Worm (Caenorhabditis elegans): ENCODE data around the gene Y62H9A.11.

DNA sequence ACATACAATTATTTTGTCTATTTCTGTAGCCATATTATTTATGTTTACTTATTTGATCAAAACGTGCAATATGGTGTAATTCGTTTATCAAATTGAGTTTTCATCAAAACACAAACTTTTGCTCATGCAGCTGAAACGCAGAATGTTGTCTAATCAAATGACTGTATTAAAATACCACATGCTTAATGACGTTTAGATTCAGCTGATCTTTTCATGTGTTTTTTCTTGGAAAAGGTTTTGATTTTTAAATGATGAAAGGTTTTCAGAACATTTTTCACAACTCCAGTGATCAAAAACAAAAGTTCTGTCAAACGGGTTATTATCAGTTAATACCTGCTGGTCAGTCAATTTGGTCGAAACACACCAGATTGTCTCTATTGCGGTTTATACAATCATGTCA, 31.9 kb downstream of the Y62H9A.11 start, which contains the start of gene Y62H9A.1:
- TF ChIP-seq ZK546.5 (tag; optimal IDR thresholded peaks at IDR 0.05) (no peak), gmeb-1 (tag; optimal IDR thresholded peaks at IDR 0.05) (no peak), sma-9 (GFP tag; optimal IDR thresholded peaks at IDR 0.05) (no peak), sma-9 (tag; optimal IDR thresholded peaks at IDR 0.05) (no peak), lin-39 (tag; optimal IDR thresholded peaks at IDR 0.05) (no peak), mdl-1 (tag; optimal IDR thresholded peaks at IDR 0.05) (no peak), unc-62 (GFP tag; optimal IDR thresholded peaks at IDR 0.05) (no peak)

Measured in whole organism, L2 larva.